Worm (Caenorhabditis elegans) whole organism, late embryonic: Measurements from ENCODE around the gene ecps-2.

ENCODE experiments used
- ceh-45 ChIP-seq: fragments of 200-800 bp; sonication (Bioruptor generic); IDR thresholded peaks from 2 replicates; pipeline ENCODE4 v1.3.6; 2022; ENCODE audit warnings: missing genetic modification reagents, missing genetic modification characterization, missing compliant biosample characterization
- ref-2 ChIP-seq: sonication (generic microtip); optimal IDR thresholded peaks from 2 replicates; lab custom pipeline; 2016; ENCODE audit warnings: missing genetic modification characterization, missing compliant biosample characterization
- syd-9 ChIP-seq: sonication (generic microtip); optimal IDR thresholded peaks from 2 replicates; lab custom pipeline; 2016; ENCODE audit warnings: mild to moderate bottlenecking, missing genetic modification characterization, moderate library complexity, missing compliant biosample characterization
- tbx-7 ChIP-seq: sonication (generic microtip); optimal IDR thresholded peaks from 2 replicates; lab custom pipeline; 2016; ENCODE audit warnings: missing genotype, missing genetic modification characterization, missing compliant biosample characterization
- ttx-3 ChIP-seq: sonication (generic microtip); optimal IDR thresholded peaks from 2 replicates; lab custom pipeline; 2016; ENCODE audit warnings: missing genetic modification reagents, missing genetic modification characterization, missing compliant biosample characterization
- ztf-16 ChIP-seq: sonication (generic microtip); optimal IDR thresholded peaks from 2 replicates; lab custom pipeline; 2017; ENCODE audit warnings: missing genetic modification characterization, missing compliant biosample characterization

DNA sequence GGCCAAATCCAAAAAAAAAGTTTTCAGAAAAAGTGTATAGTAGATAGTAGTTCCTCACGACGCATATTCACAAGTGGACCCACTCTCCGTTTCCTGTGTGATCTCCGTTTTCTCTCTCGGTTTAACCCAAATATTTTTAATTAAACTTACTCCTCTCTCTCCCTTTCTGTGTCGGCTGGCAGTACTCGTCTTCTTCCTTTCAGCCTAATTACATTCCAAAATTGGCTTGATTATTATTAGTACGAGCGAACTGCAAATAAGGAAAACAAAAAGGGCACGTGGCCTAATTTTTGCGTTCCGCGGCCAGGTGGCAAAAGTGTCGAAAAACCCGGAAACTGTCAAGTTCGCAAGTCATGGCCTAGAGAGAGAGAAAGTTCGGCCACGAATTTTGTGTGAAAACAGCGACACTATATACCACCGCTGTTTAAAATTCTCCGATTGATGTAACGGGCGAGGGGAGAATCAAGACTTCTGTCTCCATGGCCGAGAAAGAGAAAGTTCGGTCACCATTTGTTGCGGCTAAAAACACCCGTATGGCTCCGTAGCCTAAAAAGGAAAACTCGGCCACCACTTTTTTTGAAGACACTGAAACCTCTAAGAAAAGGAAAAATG lies 45.9 kb upstream of the ecps-2 start:
- no peak for TF ChIP-seq ceh-45 (GFP tag; lab: Robert Waterston, UW)
- TF ChIP-seq ztf-16 (tag; lab: Kevin White, UChicago) = no peak
- TF ChIP-seq tbx-7 (tag; lab: Kevin White, UChicago) = no peak
- no peak for TF ChIP-seq syd-9
- TF ChIP-seq ttx-3 = peak; percentile 9
- no peak for TF ChIP-seq ref-2 (tag; lab: Kevin White, UChicago)
